Fruit fly (Drosophila melanogaster) S2 (cell line): ENCODE measurements around the gene Tasp1.

Source experiments
- CG8478 ChIP-seq: fragments of >200 bp; optimal IDR thresholded peaks from 2 replicates; lab custom pipeline; 2018
- CTCF ChIP-seq, 2 experiments: fragments of >200 bp; optimal IDR thresholded peaks; 2 replicates each; lab custom pipeline; 2018

- TF ChIP-seq CG8478, result no peak
- TF ChIP-seq CTCF (optimal IDR thresholded peaks at IDR 0.05; lab: Kevin White, UChicago), result no peak
These were observed 39.2 kb downstream of the Tasp1 start for dm6 chr3L:16048086-16048485.
